Fruit fly (Drosophila melanogaster) whole organism, prepupa: ENCODE measurements around the gene Osi6.

Experiments
- CG11762 ChIP-seq: fragments of 200-800 bp; sonication (Bioruptor generic); optimal IDR thresholded peaks from 3 replicates; lab custom pipeline; 2016; ENCODE audit warnings: missing biosample characterization, missing genetic modification characterization; ENCODE audit not compliant: insufficient read depth
- CG32006 ChIP-seq: fragments of 200-800 bp; sonication (Bioruptor generic); optimal IDR thresholded peaks from 3 replicates; lab custom pipeline; 2017; ENCODE audit warnings: missing biosample characterization, mild to moderate bottlenecking, missing genetic modification characterization
- CG6276 ChIP-seq: fragments of 200-800 bp; sonication (Bioruptor generic); optimal IDR thresholded peaks from 2 replicates; lab custom pipeline; 2017; ENCODE audit warnings: missing biosample characterization, mild to moderate bottlenecking, missing genetic modification characterization
- CG6792 ChIP-seq: fragments of 200-800 bp; sonication (Bioruptor generic); optimal IDR thresholded peaks from 3 replicates; lab custom pipeline; 2016; ENCODE audit warnings: missing biosample characterization, missing genetic modification characterization
- CG6808 ChIP-seq: fragments of 200-800 bp; sonication (Bioruptor generic); optimal IDR thresholded peaks from 3 replicates; lab custom pipeline; 2017; ENCODE audit warnings: missing biosample characterization, missing genetic modification characterization, mild to moderate bottlenecking, moderate library complexity, missing genetic modification reagents
- CG7368 ChIP-seq: fragments of 200-800 bp; sonication (Bioruptor generic); optimal IDR thresholded peaks from 3 replicates; lab custom pipeline; 2016; ENCODE audit warnings: missing biosample characterization, missing genetic modification characterization
- CG8319 ChIP-seq: fragments of 200-800 bp; sonication (Bioruptor generic); optimal IDR thresholded peaks from 3 replicates; lab custom pipeline; 2016; ENCODE audit warnings: missing biosample characterization, missing genetic modification characterization
- Gug ChIP-seq: fragments of 200-800 bp; sonication (Bioruptor generic); IDR thresholded peaks from 2 replicates; pipeline ENCODE4 v1.3.6; 2022; ENCODE audit warnings: missing biosample characterization, missing genetic modification characterization
- Sox15 ChIP-seq: fragments of 200-800 bp; sonication (Bioruptor generic); optimal IDR thresholded peaks from 3 replicates; lab custom pipeline; 2016; ENCODE audit warnings: missing biosample characterization, missing genetic modification characterization
- eg ChIP-seq: fragments of 200-800 bp; sonication (Bioruptor generic); IDR thresholded peaks from 3 replicates; pipeline ENCODE4 v1.3.6; 2022; ENCODE audit warnings: missing biosample characterization, missing genetic modification characterization
- fkh ChIP-seq: fragments of 200-800 bp; sonication (Bioruptor generic); optimal IDR thresholded peaks from 3 replicates; lab custom pipeline; 2017; ENCODE audit warnings: missing biosample characterization, mild to moderate bottlenecking, missing genetic modification characterization, moderate library complexity
- lz ChIP-seq: fragments of 200-800 bp; sonication (Bioruptor generic); optimal IDR thresholded peaks from 3 replicates; lab custom pipeline; 2016; ENCODE audit warnings: missing biosample characterization, missing genetic modification characterization
- pdm3 ChIP-seq: fragments of 200-800 bp; sonication (Bioruptor generic); optimal IDR thresholded peaks from 3 replicates; lab custom pipeline; 2016; ENCODE audit warnings: missing biosample characterization, missing genetic modification characterization
- ss ChIP-seq, 2 experiments: fragments of 200-800 bp; sonication (Bioruptor generic); optimal IDR thresholded peaks; 2 replicates in 1 of 2; 3 replicates in 1 of 2; lab custom pipeline; 2017 to 2018; ENCODE audit warnings: mild to moderate bottlenecking in 2 of 2, missing biosample characterization in 2 of 2, missing genetic modification characterization in 2 of 2, moderate library complexity in 1 of 2
- vri ChIP-seq: fragments of 200-800 bp; sonication (Bioruptor generic); optimal IDR thresholded peaks from 3 replicates; lab custom pipeline; 2016; ENCODE audit warnings: missing biosample characterization, mild to moderate bottlenecking, missing genetic modification characterization

The Osi6 gene

DNA sequence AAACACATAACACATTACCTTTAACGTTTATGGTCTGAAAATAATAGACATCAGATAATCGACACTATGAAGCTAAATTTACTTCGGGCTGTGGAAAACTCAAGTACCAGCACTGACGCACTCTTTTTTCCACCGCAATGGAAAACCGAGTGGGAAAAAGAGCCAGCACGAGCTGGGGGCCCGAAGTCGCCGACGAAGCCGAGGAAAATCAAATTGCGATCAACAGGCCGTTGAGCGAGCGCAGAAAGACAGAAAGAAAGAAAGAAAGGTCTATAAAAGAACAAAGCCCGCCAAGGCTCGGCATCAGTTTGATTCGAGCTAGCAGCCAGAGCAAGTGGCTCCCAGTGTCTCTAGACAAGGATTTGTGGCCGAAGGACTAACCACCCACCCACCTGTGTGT is 43.7 kb downstream of the Osi6 start, which contains the start of gene Osi12:
Osi12 (plus strand) TSS at position 301 of the 400 bp plus-strand sequence.
- TF ChIP-seq CG8319 (GFP tag; lab: Kevin White, UChicago) = no peak
- TF ChIP-seq CG6808 (GFP tag; lab: Kevin White, UChicago) = no peak
- TF ChIP-seq pdm3 (GFP tag; lab: Kevin White, UChicago) = no peak
- no peak for TF ChIP-seq Sox15 (GFP tag; lab: Kevin White, UChicago)
- TF ChIP-seq CG32006 (GFP tag; lab: Kevin White, UChicago) = peak; percentile 19
- TF ChIP-seq, all 60 proteins: peak for 1

DNA sequence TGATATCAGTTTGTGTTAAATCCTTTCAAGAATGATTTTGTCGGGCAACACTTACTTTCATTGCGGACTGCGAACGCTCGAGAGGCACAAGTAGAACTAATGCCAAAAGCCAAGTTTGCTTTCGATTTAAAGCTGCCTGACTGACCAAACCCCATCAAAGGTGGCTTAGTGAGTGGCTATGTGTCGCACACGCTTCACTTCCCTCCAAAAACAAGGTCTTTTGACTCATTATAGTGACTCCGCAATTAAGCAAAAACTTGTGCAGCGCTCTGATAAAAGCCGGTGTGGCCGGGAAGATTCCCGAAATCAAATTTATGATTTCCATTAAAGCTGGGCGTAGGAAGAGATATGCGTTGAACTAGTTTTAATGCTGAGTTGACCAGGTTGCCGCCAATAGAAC is 50.6 kb downstream of the Osi6 start, which contains the start of gene CG15597:
CG15597 (minus strand) TSS at position 101 of the 400 bp plus-strand sequence.
- no peak for TF ChIP-seq ss (GFP tag; optimal IDR thresholded peaks at IDR 0.05; lab: Kevin White, UChicago)
- TF ChIP-seq CG6808 (GFP tag; lab: Kevin White, UChicago) = no peak
- no peak for TF ChIP-seq lz (GFP tag; lab: Kevin White, UChicago)
- no peak for TF ChIP-seq eg (GFP tag; lab: Robert Waterston, UW)
- TF ChIP-seq Gug (GFP tag; lab: Robert Waterston, UW) = no peak
- TF ChIP-seq CG6792 (GFP tag; lab: Kevin White, UChicago) = no peak
- no peak for TF ChIP-seq fkh (GFP tag; lab: Kevin White, UChicago)
- no peak for TF ChIP-seq CG32006 (GFP tag; lab: Kevin White, UChicago)
- no peak for TF ChIP-seq CG7368 (GFP tag; lab: Kevin White, UChicago)
- TF ChIP-seq CG11762 (GFP tag; lab: Kevin White, UChicago) = no peak
- TF ChIP-seq CG6276 = no peak
- no peak for TF ChIP-seq vri
